Fruit fly (Drosophila melanogaster) whole organism, embryonic: ENCODE data around the gene Syx5.

Source experiments
- Antp ChIP-seq: fragments of 200-800 bp; sonication (Bioruptor generic); optimal IDR thresholded peaks from 3 replicates; lab custom pipeline; 2016; ENCODE audit warnings: missing biosample characterization, missing genetic modification characterization
- CG10147 ChIP-seq: fragments of 200-800 bp; sonication (Bioruptor generic); optimal IDR thresholded peaks from 2 replicates; lab custom pipeline; 2019; ENCODE audit warnings: missing biosample characterization, mild to moderate bottlenecking, missing genetic modification characterization, moderate library complexity
- CG10209 ChIP-seq: fragments of 200-800 bp; sonication (Bioruptor generic); optimal IDR thresholded peaks from 3 replicates; lab custom pipeline; 2017; ENCODE audit warnings: missing biosample characterization, mild to moderate bottlenecking, missing genetic modification characterization, missing genetic modification reagents
- CG11247 ChIP-seq: fragments of 200-800 bp; sonication (Bioruptor generic); IDR thresholded peaks from 2 replicates; pipeline ENCODE4 v1.3.6; 2022; ENCODE audit warnings: missing biosample characterization, missing genetic modification characterization
- CG12219 ChIP-seq: fragments of 200-800 bp; sonication (Bioruptor generic); optimal IDR thresholded peaks from 3 replicates; lab custom pipeline; 2018; ENCODE audit warnings: missing biosample characterization, mild to moderate bottlenecking, missing genetic modification characterization
- CG13775 ChIP-seq: fragments of 200-800 bp; sonication (Bioruptor generic); optimal IDR thresholded peaks from 3 replicates; lab custom pipeline; 2017; ENCODE audit warnings: missing biosample characterization, mild to moderate bottlenecking, missing genetic modification characterization
- CG15479 ChIP-seq: fragments of 200-800 bp; sonication (Bioruptor generic); optimal IDR thresholded peaks from 3 replicates; lab custom pipeline; 2019; ENCODE audit warnings: missing biosample characterization, mild to moderate bottlenecking, missing genetic modification characterization, moderate library complexity
- CG2678 ChIP-seq: fragments of 200-800 bp; sonication (Bioruptor generic); optimal IDR thresholded peaks from 3 replicates; lab custom pipeline; 2019; ENCODE audit warnings: missing biosample characterization, mild to moderate bottlenecking, missing genetic modification characterization, moderate library complexity
- CG2712 ChIP-seq: fragments of 200-800 bp; optimal IDR thresholded peaks from 3 replicates; lab custom pipeline; 2019; ENCODE audit warnings: missing biosample characterization, mild to moderate bottlenecking, missing genetic modification characterization, moderate library complexity
- CG30403 ChIP-seq: fragments of 200-800 bp; sonication (Bioruptor generic); optimal IDR thresholded peaks from 3 replicates; lab custom pipeline; 2016; ENCODE audit warnings: missing biosample characterization, missing genetic modification characterization
- CG3281 ChIP-seq: fragments of 200-800 bp; sonication (Bioruptor generic); optimal IDR thresholded peaks from 3 replicates; lab custom pipeline; 2017; ENCODE audit warnings: missing biosample characterization, mild to moderate bottlenecking, missing genetic modification characterization
- CG5180 ChIP-seq: fragments of 200-800 bp; sonication (Bioruptor generic); optimal IDR thresholded peaks from 3 replicates; lab custom pipeline; 2017; ENCODE audit warnings: missing biosample characterization, missing genetic modification characterization, mild to moderate bottlenecking, moderate library complexity, missing genetic modification reagents
- CG7357 ChIP-seq: fragments of 200-800 bp; sonication (Bioruptor generic); IDR thresholded peaks from 3 replicates; pipeline ENCODE4 v1.3.6; 2022; ENCODE audit warnings: missing biosample characterization, missing genetic modification characterization
- CG7556 ChIP-seq: fragments of 200-800 bp; sonication (Bioruptor generic); optimal IDR thresholded peaks from 2 replicates; lab custom pipeline; 2017; ENCODE audit warnings: missing biosample characterization, mild to moderate bottlenecking, missing genetic modification characterization
- CG7839 ChIP-seq: fragments of 200-800 bp; sonication (Bioruptor generic); optimal IDR thresholded peaks from 3 replicates; lab custom pipeline; 2018; ENCODE audit warnings: missing biosample characterization, mild to moderate bottlenecking, missing genetic modification characterization, moderate library complexity
- CG9215 ChIP-seq: fragments of 200-800 bp; sonication (Bioruptor generic); IDR thresholded peaks from 2 replicates; pipeline ENCODE4 v1.3.6; 2022; ENCODE audit warnings: missing biosample characterization, missing genetic modification characterization
- CG9437 ChIP-seq: fragments of 200-800 bp; sonication (Bioruptor generic); optimal IDR thresholded peaks from 2 replicates; lab custom pipeline; 2018; ENCODE audit warnings: missing biosample characterization, mild to moderate bottlenecking, missing genetic modification characterization
- CG9932 ChIP-seq: fragments of 200-800 bp; sonication (Bioruptor generic); IDR thresholded peaks from 2 replicates; pipeline ENCODE4 v1.3.6; 2022; ENCODE audit warnings: missing biosample characterization, missing genetic modification characterization
- Deaf1 ChIP-seq: fragments of 200-800 bp; optimal IDR thresholded peaks from 3 replicates; lab custom pipeline; 2019; ENCODE audit warnings: missing biosample characterization, mild to moderate bottlenecking, missing genetic modification characterization, moderate library complexity
- Dp ChIP-seq: fragments of 200-800 bp; sonication (Bioruptor generic); optimal IDR thresholded peaks from 2 replicates; lab custom pipeline; 2018; ENCODE audit warnings: missing biosample characterization, mild to moderate bottlenecking, missing genetic modification characterization, moderate library complexity
- Ets65A ChIP-seq: fragments of 200-800 bp; sonication (Bioruptor generic); peaks from one replicate; lab custom pipeline; 2016; ENCODE audit warnings: missing biosample characterization, missing genetic modification characterization
- HHEX ChIP-seq: fragments of 200-800 bp; sonication (Bioruptor generic); optimal IDR thresholded peaks from 3 replicates; lab custom pipeline; 2017; ENCODE audit warnings: missing biosample characterization, mild to moderate bottlenecking, missing genetic modification characterization, missing genetic modification reagents
- Hmr ChIP-seq: fragments of 200-800 bp; sonication (Bioruptor generic); optimal IDR thresholded peaks from 3 replicates; lab custom pipeline; 2017; ENCODE audit warnings: mild to moderate bottlenecking, missing biosample characterization, missing genetic modification reagents, missing genetic modification characterization
- Hr3 ChIP-seq: fragments of 200-800 bp; sonication (Bioruptor generic); optimal IDR thresholded peaks from 3 replicates; lab custom pipeline; 2016; ENCODE audit warnings: missing biosample characterization, missing genetic modification characterization
- Meics ChIP-seq: fragments of 200-800 bp; sonication (Bioruptor generic); optimal IDR thresholded peaks from 2 replicates; lab custom pipeline; 2017; ENCODE audit warnings: missing biosample characterization, mild to moderate bottlenecking, missing genetic modification characterization
- Opbp ChIP-seq: fragments of 200-800 bp; sonication (Bioruptor generic); IDR thresholded peaks from 3 replicates; pipeline ENCODE4 v1.3.6; 2022; ENCODE audit warnings: missing biosample characterization, missing genetic modification characterization; ENCODE audit not compliant: partially characterized antibody
- Poxn ChIP-seq: fragments of 200-800 bp; sonication (Bioruptor generic); IDR thresholded peaks from 2 replicates; pipeline ENCODE4 v1.3.6; 2022; ENCODE audit warnings: missing biosample characterization, missing genetic modification characterization
- Sox102F ChIP-seq: fragments of 200-800 bp; sonication (Bioruptor generic); optimal IDR thresholded peaks from 2 replicates; lab custom pipeline; 2018; ENCODE audit warnings: missing biosample characterization, mild to moderate bottlenecking, missing genetic modification characterization, moderate library complexity
- Trl ChIP-seq, 3 experiments: fragments of >200 bp in 2 of 3; fragments of 200-800 bp in 1 of 3; sonication (Bioruptor generic) in 1 of 3; optimal IDR thresholded peaks; 2 replicates in 1 of 3; 3 replicates in 2 of 3; lab custom pipeline; 2016 to 2017; ENCODE audit warnings: missing biosample characterization in 1 of 3, missing genetic modification characterization in 1 of 3
- az2 ChIP-seq: fragments of 200-800 bp; sonication (Bioruptor generic); optimal IDR thresholded peaks from 3 replicates; lab custom pipeline; 2016; ENCODE audit warnings: missing biosample characterization, missing genetic modification characterization
- bigmax ChIP-seq: fragments of 200-800 bp; sonication (Bioruptor generic); optimal IDR thresholded peaks from 2 replicates; lab custom pipeline; 2018; ENCODE audit warnings: missing biosample characterization, mild to moderate bottlenecking, missing genetic modification characterization
- bowl ChIP-seq: fragments of 200-800 bp; sonication (Bioruptor generic); IDR thresholded peaks from 2 replicates; pipeline ENCODE4 v1.3.6; 2022; ENCODE audit warnings: missing biosample characterization, missing genetic modification characterization
- bsh ChIP-seq, 2 experiments: fragments of 200-800 bp; sonication (Bioruptor generic); optimal IDR thresholded peaks; 2 replicates each; lab custom pipeline; 2017 to 2018; ENCODE audit warnings: mild to moderate bottlenecking in 2 of 2, missing biosample characterization in 2 of 2, missing genetic modification characterization in 2 of 2, moderate library complexity in 1 of 2
- chm ChIP-seq: fragments of 200-800 bp; sonication (Bioruptor generic); IDR thresholded peaks from 2 replicates; pipeline ENCODE4 v1.3.6; 2022; ENCODE audit warnings: missing biosample characterization, missing genetic modification characterization
- chn ChIP-seq: fragments of 200-800 bp; sonication (Bioruptor generic); optimal IDR thresholded peaks from 2 replicates; lab custom pipeline; 2016; ENCODE audit warnings: missing biosample characterization, missing genetic modification characterization
- dpn ChIP-seq, 2 experiments: fragments of 200-800 bp; sonication (Bioruptor generic); optimal IDR thresholded peaks; 3 replicates each; lab custom pipeline; 2016; ENCODE audit warnings: missing biosample characterization in 2 of 2, missing genetic modification characterization in 2 of 2
- eve ChIP-seq, 2 experiments: fragments of >200 bp; optimal IDR thresholded peaks; 2 replicates each; lab custom pipeline; 2017; ENCODE audit warnings: missing biosample characterization in 2 of 2, missing genetic modification characterization in 2 of 2
- grau ChIP-seq: fragments of 200-800 bp; optimal IDR thresholded peaks from 3 replicates; lab custom pipeline; 2019; ENCODE audit warnings: missing biosample characterization, mild to moderate bottlenecking, missing genetic modification characterization, moderate library complexity
- kni ChIP-seq: fragments of 200-800 bp; sonication (Bioruptor generic); optimal IDR thresholded peaks from 3 replicates; lab custom pipeline; 2017; ENCODE audit warnings: mild to moderate bottlenecking, missing biosample characterization, missing genetic modification reagents, missing genetic modification characterization
- odd ChIP-seq: fragments of 200-800 bp; sonication (Bioruptor generic); optimal IDR thresholded peaks from 2 replicates; lab custom pipeline; 2017; ENCODE audit warnings: missing biosample characterization, mild to moderate bottlenecking, missing genetic modification characterization
- pum ChIP-seq: fragments of 200-800 bp; sonication (Bioruptor generic); optimal IDR thresholded peaks from 2 replicates; lab custom pipeline; 2016; ENCODE audit warnings: missing biosample characterization, missing genetic modification characterization
- row ChIP-seq: fragments of 200-800 bp; sonication (Bioruptor generic); IDR thresholded peaks from 3 replicates; pipeline ENCODE4 v1.3.6; 2022; ENCODE audit warnings: missing biosample characterization, missing genetic modification characterization
- run ChIP-seq: fragments of 200-800 bp; sonication (Bioruptor generic); optimal IDR thresholded peaks from 3 replicates; lab custom pipeline; 2018; ENCODE audit warnings: missing biosample characterization, mild to moderate bottlenecking, missing genetic modification characterization
- sob ChIP-seq: fragments of 200-800 bp; sonication (Bioruptor generic); IDR thresholded peaks from 2 replicates; pipeline ENCODE4 v1.3.6; 2022; ENCODE audit warnings: missing biosample characterization, missing genetic modification characterization
- sqz ChIP-seq: fragments of 200-800 bp; sonication (Bioruptor generic); optimal IDR thresholded peaks from 3 replicates; lab custom pipeline; 2018; ENCODE audit warnings: missing biosample characterization, mild to moderate bottlenecking, missing genetic modification characterization
- stc ChIP-seq: fragments of 200-800 bp; sonication (Bioruptor generic); IDR thresholded peaks from 2 replicates; pipeline ENCODE4 v1.3.6; 2022; ENCODE audit warnings: missing biosample characterization, missing genetic modification characterization
- tup ChIP-seq: fragments of 200-800 bp; sonication (Bioruptor generic); optimal IDR thresholded peaks from 2 replicates; lab custom pipeline; 2016; ENCODE audit warnings: missing biosample characterization, mild to moderate bottlenecking, missing genetic modification characterization, moderate library complexity
- zen2 ChIP-seq: fragments of 200-800 bp; sonication (Bioruptor generic); IDR thresholded peaks from 3 replicates; pipeline ENCODE4 v1.3.6; 2022; ENCODE audit warnings: missing biosample characterization, missing genetic modification characterization; ENCODE audit not compliant: partially characterized antibody

Syx5 gene

dm6 chr2L:16270667-16271485 is 36.3 kb upstream of the Syx5 start (continued):
- TF ChIP-seq bsh (GFP tag; optimal IDR thresholded peaks at IDR 0.05; lab: Kevin White, UChicago): peak in 1 of 2 experiments; percentile 13
- TF ChIP-seq CG2712 (tag; lab: Kevin White, UChicago): peak; percentile 0
- TF ChIP-seq Deaf1 (tag; lab: Kevin White, UChicago): peak; percentile 6
- peak; percentile 33 for TF ChIP-seq CG10209
- TF ChIP-seq Meics (GFP tag; lab: Kevin White, UChicago): peak; percentile 53
- peak; percentile 4 for TF ChIP-seq CG10147
- no peak for TF ChIP-seq sob (GFP tag; lab: Robert Waterston, UW)
- no peak for TF ChIP-seq bigmax (GFP tag; lab: Kevin White, UChicago)
- TF ChIP-seq Sox102F: peak; percentile 24
- peak in 1 of 2 experiments; percentile 13 for TF ChIP-seq dpn (GFP tag; optimal IDR thresholded peaks at IDR 0.05; lab: Kevin White, UChicago)
- peak; percentile 22 for TF ChIP-seq grau (tag; lab: Kevin White, UChicago)
- no peak for TF ChIP-seq CG9932 (GFP tag; lab: Robert Waterston, UW)
- TF ChIP-seq CG7839 (tag; lab: Kevin White, UChicago): peak; percentile 33
- TF ChIP-seq eve (GFP tag; optimal IDR thresholded peaks at IDR 0.05; lab: Kevin White, UChicago): peak in 1 of 2 experiments; percentile 48
- TF ChIP-seq CG30403 (GFP tag; lab: Kevin White, UChicago): peak; percentile 37
- TF ChIP-seq Antp (GFP tag; lab: Kevin White, UChicago): no peak
- TF ChIP-seq Ets65A (GFP tag; lab: Kevin White, UChicago): peak; percentile 59
- TF ChIP-seq CG2678 (tag; lab: Kevin White, UChicago): peak; percentile 36
- peak; percentile 63 for TF ChIP-seq CG13775
- TF ChIP-seq Hr3 (GFP tag; lab: Kevin White, UChicago): peak; percentile 16
- no peak for TF ChIP-seq Opbp (GFP tag; lab: Robert Waterston, UW)
- peak; percentile 17 for TF ChIP-seq CG9437 (GFP tag; lab: Kevin White, UChicago)
- peak; percentile 25 for TF ChIP-seq Hmr (GFP tag; lab: Kevin White, UChicago)
- peak; percentile 22 for TF ChIP-seq CG7556
- TF ChIP-seq CG3281 (GFP tag; lab: Kevin White, UChicago): peak; percentile 67
- TF ChIP-seq bowl (GFP tag; lab: Robert Waterston, UW): no peak

dm6 chr2L:16271486-16271806 is 35.7 kb upstream of the Syx5 start:
- TF ChIP-seq Deaf1 (tag; lab: Kevin White, UChicago) (peak; percentile 4), kni (GFP tag; lab: Kevin White, UChicago) (peak; percentile 48), CG7357 (GFP tag; lab: Robert Waterston, UW) (no peak), CG7839 (tag; lab: Kevin White, UChicago) (no peak), CG10209 (no peak), dpn (GFP tag; optimal IDR thresholded peaks at IDR 0.05; lab: Kevin White, UChicago) (no peak), chm (GFP tag; lab: Robert Waterston, UW) (no peak), Dp (GFP tag; lab: Kevin White, UChicago) (peak; percentile 21), Trl (optimal IDR thresholded peaks at IDR 0.05; lab: Kevin White, UChicago) (peak; percentile 66 to 89), Trl (GFP tag; optimal IDR thresholded peaks at IDR 0.05; lab: Kevin White, UChicago) (no peak), bsh (GFP tag; optimal IDR thresholded peaks at IDR 0.05; lab: Kevin White, UChicago) (no peak), CG12219 (GFP tag; lab: Kevin White, UChicago) (no peak), row (no peak), tup (no peak), stc (GFP tag; lab: Robert Waterston, UW) (no peak), Poxn (no peak), sqz (peak; percentile 48), odd (GFP tag; lab: Kevin White, UChicago) (no peak), HHEX (no peak), CG15479 (GFP tag; lab: Kevin White, UChicago) (no peak), CG11247 (GFP tag; lab: Robert Waterston, UW) (no peak), chn (GFP tag; lab: Kevin White, UChicago) (peak; percentile 62), run (tag; lab: Kevin White, UChicago) (peak; percentile 65), az2 (GFP tag; lab: Kevin White, UChicago) (no peak), CG5180 (peak; percentile 1), zen2 (no peak), pum (no peak), CG9215 (GFP tag; lab: Robert Waterston, UW) (no peak)
